Worm (Caenorhabditis elegans) whole organism, L2 larva: ENCODE measurements around the gene brc-2.

Experiments used
- C34F6.9 ChIP-seq: fragments of 150-350 bp; optimal IDR thresholded peaks from 2 replicates; lab custom pipeline; 2014; ENCODE audit warnings: missing biosample characterization, missing genetic modification characterization
- F13H6.1 ChIP-seq: sonication (generic microtip); optimal IDR thresholded peaks from 2 replicates; lab custom pipeline; 2016; ENCODE audit warnings: missing genetic modification characterization, missing compliant biosample characterization
- R02D3.7 ChIP-seq: fragments of 150-350 bp; optimal IDR thresholded peaks from 2 replicates; lab custom pipeline; 2014; ENCODE audit warnings: missing biosample characterization, missing genetic modification characterization
- Y55F3AM.14 ChIP-seq: fragments of 200-800 bp; sonication (Bioruptor generic); optimal IDR thresholded peaks from 2 replicates; lab custom pipeline; 2018; ENCODE audit warnings: mild to moderate bottlenecking, missing genetic modification characterization, missing compliant biosample characterization
- ZK546.5 ChIP-seq: sonication (generic microtip); optimal IDR thresholded peaks from 2 replicates; lab custom pipeline; 2017; ENCODE audit warnings: missing biosample characterization, missing genetic modification characterization
- alr-1 ChIP-seq: fragments of 150-350 bp; optimal IDR thresholded peaks from 2 replicates; lab custom pipeline; 2014; ENCODE audit warnings: missing biosample characterization, missing genetic modification characterization
- aly-2 ChIP-seq: fragments of 150-350 bp; optimal IDR thresholded peaks from 2 replicates; lab custom pipeline; 2014; ENCODE audit warnings: missing biosample characterization, missing genetic modification characterization
- ama-1 ChIP-seq: fragments of 150-350 bp; optimal IDR thresholded peaks from 2 replicates; lab custom pipeline; 2018; ENCODE audit warnings: inconsistent platforms
- ceh-16 ChIP-seq: fragments of 150-350 bp; optimal IDR thresholded peaks from 2 replicates; lab custom pipeline; 2014; ENCODE audit warnings: missing biosample characterization, missing genetic modification characterization
- ceh-82 ChIP-seq: fragments of 150-350 bp; optimal IDR thresholded peaks from 2 replicates; lab custom pipeline; 2014; ENCODE audit warnings: missing biosample characterization, missing genetic modification characterization
- crh-2 ChIP-seq: sonication (generic microtip); optimal IDR thresholded peaks from 2 replicates; lab custom pipeline; 2017; ENCODE audit warnings: missing biosample characterization, missing genetic modification characterization
- egl-27 ChIP-seq: sonication (generic microtip); optimal IDR thresholded peaks from 3 replicates; lab custom pipeline; 2017; ENCODE audit warnings: missing biosample characterization, missing genetic modification reagents, missing genetic modification characterization
- elt-1 ChIP-seq: fragments of 150-350 bp; optimal IDR thresholded peaks from 2 replicates; lab custom pipeline; 2014; ENCODE audit warnings: missing biosample characterization, missing genetic modification characterization
- elt-3 ChIP-seq: sonication (generic microtip); optimal IDR thresholded peaks from 2 replicates; lab custom pipeline; 2017; ENCODE audit warnings: missing biosample characterization, missing genetic modification characterization
- fos-1 ChIP-seq: fragments of 150-350 bp; optimal IDR thresholded peaks from 2 replicates; lab custom pipeline; 2014; ENCODE audit warnings: missing biosample characterization, missing genetic modification characterization
- gmeb-1 ChIP-seq: fragments of 150-350 bp; optimal IDR thresholded peaks from 2 replicates; lab custom pipeline; 2014; ENCODE audit warnings: missing biosample characterization, missing genetic modification characterization
- lin-11 ChIP-seq: fragments of 150-350 bp; sonication (generic microtip); optimal IDR thresholded peaks from 2 replicates; lab custom pipeline; 2014; ENCODE audit warnings: missing biosample characterization, missing genetic modification characterization, inconsistent platforms, mixed read lengths
- lin-13 ChIP-seq: fragments of 150-350 bp; optimal IDR thresholded peaks from 2 replicates; lab custom pipeline; 2014; ENCODE audit warnings: missing biosample characterization, missing genetic modification reagents, missing genetic modification characterization
- lin-39 ChIP-seq: fragments of 150-350 bp; optimal IDR thresholded peaks from 2 replicates; lab custom pipeline; 2014; ENCODE audit warnings: missing biosample characterization, missing genetic modification reagents, missing genetic modification characterization
- lsy-2 ChIP-seq, 2 experiments: fragments of 150-350 bp in 1 of 2; sonication (generic microtip) in 1 of 2; optimal IDR thresholded peaks; 2 replicates each; lab custom pipeline; 2014 to 2017; ENCODE audit warnings: missing biosample characterization in 2 of 2, missing genetic modification characterization in 2 of 2
- mab-5 ChIP-seq: fragments of 150-350 bp; optimal IDR thresholded peaks from 2 replicates; lab custom pipeline; 2014; ENCODE audit warnings: missing biosample characterization, missing genetic modification characterization
- mbf-1 ChIP-seq: sonication (generic microtip); optimal IDR thresholded peaks from 2 replicates; lab custom pipeline; 2017; ENCODE audit warnings: missing biosample characterization, missing genetic modification characterization
- mdl-1 ChIP-seq, 2 experiments: fragments of 150-350 bp in 1 of 2; sonication (generic microtip) in 1 of 2; optimal IDR thresholded peaks; 2 replicates each; lab custom pipeline; 2017; ENCODE audit warnings: missing biosample characterization in 2 of 2, missing genetic modification characterization in 2 of 2
- nhr-10 ChIP-seq: sonication (generic microtip); optimal IDR thresholded peaks from 2 replicates; lab custom pipeline; 2017; ENCODE audit warnings: missing biosample characterization, missing genetic modification characterization
- nhr-11 ChIP-seq: fragments of 150-350 bp; optimal IDR thresholded peaks from 2 replicates; lab custom pipeline; 2014; ENCODE audit warnings: missing biosample characterization, missing genetic modification characterization
- nhr-12 ChIP-seq: fragments of 150-350 bp; optimal IDR thresholded peaks from 2 replicates; lab custom pipeline; 2014; ENCODE audit warnings: missing biosample characterization, missing genetic modification characterization
- nhr-129 ChIP-seq: fragments of 150-350 bp; optimal IDR thresholded peaks from 2 replicates; lab custom pipeline; 2014; ENCODE audit warnings: missing biosample characterization, missing genetic modification characterization
- nhr-21 ChIP-seq: fragments of 150-350 bp; optimal IDR thresholded peaks from 2 replicates; lab custom pipeline; 2014; ENCODE audit warnings: missing biosample characterization, missing genetic modification characterization
- nhr-23 ChIP-seq: fragments of 150-350 bp; optimal IDR thresholded peaks from 2 replicates; lab custom pipeline; 2014; ENCODE audit warnings: missing biosample characterization, missing genetic modification reagents, missing genetic modification characterization
- nhr-237 ChIP-seq: fragments of 150-350 bp; optimal IDR thresholded peaks from 2 replicates; lab custom pipeline; 2014; ENCODE audit warnings: missing biosample characterization, missing genetic modification characterization
- nhr-25 ChIP-seq: fragments of 150-350 bp; sonication (generic microtip); optimal IDR thresholded peaks from 3 replicates; lab custom pipeline; 2014; ENCODE audit warnings: missing biosample characterization, missing genetic modification characterization
- nhr-6 ChIP-seq: fragments of 150-350 bp; optimal IDR thresholded peaks from 2 replicates; lab custom pipeline; 2014; ENCODE audit warnings: missing biosample characterization, missing genetic modification characterization
- nhr-77 ChIP-seq: fragments of 150-350 bp; optimal IDR thresholded peaks from 2 replicates; lab custom pipeline; 2014; ENCODE audit warnings: missing biosample characterization, missing genetic modification characterization
- peb-1 ChIP-seq: fragments of 150-350 bp; optimal IDR thresholded peaks from 2 replicates; lab custom pipeline; 2014; ENCODE audit warnings: missing biosample characterization, missing genetic modification characterization
- sem-4 ChIP-seq: fragments of 150-350 bp; optimal IDR thresholded peaks from 2 replicates; lab custom pipeline; 2014; ENCODE audit warnings: missing biosample characterization, missing genetic modification reagents, missing genetic modification characterization
- skn-1 ChIP-seq: sonication (generic microtip); optimal IDR thresholded peaks from 2 replicates; lab custom pipeline; 2017; ENCODE audit warnings: missing biosample characterization, missing genetic modification characterization
- sma-3 ChIP-seq: sonication (generic microtip); optimal IDR thresholded peaks from 2 replicates; lab custom pipeline; 2016; ENCODE audit warnings: missing genetic modification reagents, missing genetic modification characterization, missing compliant biosample characterization
- snpc-4 ChIP-seq: fragments of 150-350 bp; optimal IDR thresholded peaks from 2 replicates; lab custom pipeline; 2014; ENCODE audit warnings: missing biosample characterization, missing genetic modification characterization
- unc-39 ChIP-seq: fragments of 150-350 bp; optimal IDR thresholded peaks from 2 replicates; lab custom pipeline; 2014; ENCODE audit warnings: missing biosample characterization, missing genetic modification characterization
- unc-55 ChIP-seq: fragments of 150-350 bp; sonication (generic microtip); optimal IDR thresholded peaks from 3 replicates; lab custom pipeline; 2014; ENCODE audit warnings: missing biosample characterization, missing genetic modification reagents, missing genetic modification characterization
- unc-62 ChIP-seq: fragments of 150-350 bp; optimal IDR thresholded peaks from 2 replicates; lab custom pipeline; 2014; ENCODE audit warnings: missing biosample characterization, missing genetic modification reagents, missing genetic modification characterization
- zag-1 ChIP-seq: fragments of 150-350 bp; optimal IDR thresholded peaks from 2 replicates; lab custom pipeline; 2014; ENCODE audit warnings: missing biosample characterization, missing genetic modification characterization
- ztf-1 ChIP-seq: fragments of 200-800 bp; sonication (Bioruptor generic); conservative IDR thresholded peaks from 2 replicates; pipeline ENCODE4 v1.3.6; 2022; ENCODE audit warnings: missing genetic modification characterization, missing compliant biosample characterization
- ztf-4 ChIP-seq: fragments of 150-350 bp; optimal IDR thresholded peaks from 2 replicates; lab custom pipeline; 2014; ENCODE audit warnings: missing biosample characterization, missing genetic modification characterization

brc-2 gene

ce11 chrIII:6939523-6939922 is 36.6 kb upstream of the brc-2 start, which contains the start of gene F57B9.3:
Gene F57B9.3, plus strand, starts transcription at chrIII:6939823.
- TF ChIP-seq nhr-25 (no peak), skn-1 (tag; lab: Kevin White, UChicago) (no peak), nhr-10 (tag; lab: Kevin White, UChicago) (no peak)

ce11 chrIII:6935269-6936017 is 32.5 kb upstream of the brc-2 start, which contains the start of the genes F57B9.8 and coq-2:
Gene F57B9.8, minus strand, starts transcription at chrIII:6935319.
Gene coq-2, plus strand, starts transcription at chrIII:6935967.
- TF ChIP-seq ceh-82 (tag; lab: Kevin White, UChicago) (no peak), unc-62 (GFP tag; lab: Kevin White, UChicago) (no peak), elt-3 (tag; lab: Kevin White, UChicago) (no peak), C34F6.9 (tag; lab: Kevin White, UChicago) (peak; percentile 2), unc-39 (no peak), peb-1 (tag; lab: Kevin White, UChicago) (no peak)

- TF ChIP-seq sma-3 (GFP tag; lab: Kevin White, UChicago) (no peak), mdl-1 (tag; optimal IDR thresholded peaks at IDR 0.05; lab: Kevin White, UChicago) (no peak), lsy-2 (tag; optimal IDR thresholded peaks at IDR 0.05; lab: Kevin White, UChicago) (no peak), ama-1 (no peak), nhr-10 (tag; lab: Kevin White, UChicago) (no peak), ceh-16 (tag; lab: Kevin White, UChicago) (no peak), nhr-11 (tag; lab: Kevin White, UChicago) (no peak), unc-39 (no peak), mab-5 (tag; lab: Kevin White, UChicago) (no peak), ztf-1 (no peak)
These were observed 29.0 kb upstream of the brc-2 start, which contains the start of gene byn-1 for ce11 chrIII:6931896-6932295. Gene byn-1, plus strand, starts transcription at chrIII:6932001.

- TF ChIP-seq ama-1 (no peak), skn-1 (tag; lab: Kevin White, UChicago) (no peak), ztf-4 (tag; lab: Kevin White, UChicago) (no peak), elt-1 (no peak), zag-1 (tag; lab: Kevin White, UChicago) (no peak), nhr-21 (tag; lab: Kevin White, UChicago) (peak; percentile 0), Y55F3AM.14 (GFP tag; lab: Kevin White, UChicago) (no peak), nhr-25 (no peak), snpc-4 (tag; lab: Kevin White, UChicago) (no peak), fos-1 (peak; percentile 24), crh-2 (peak; percentile 13), nhr-129 (peak; percentile 52), lsy-2 (tag; optimal IDR thresholded peaks at IDR 0.05; lab: Kevin White, UChicago) (peak; percentile 18 to 84), lin-39 (tag; lab: Kevin White, UChicago) (no peak), peb-1 (tag; lab: Kevin White, UChicago) (no peak), F13H6.1 (no peak), aly-2 (no peak), ceh-16 (tag; lab: Kevin White, UChicago) (no peak), elt-3 (tag; lab: Kevin White, UChicago) (no peak), sem-4 (tag; lab: Kevin White, UChicago) (peak; percentile 0), nhr-11 (tag; lab: Kevin White, UChicago) (no peak), nhr-10 (tag; lab: Kevin White, UChicago) (no peak), lin-13 (GFP tag; lab: Kevin White, UChicago) (peak; percentile 29), sma-3 (GFP tag; lab: Kevin White, UChicago) (no peak), gmeb-1 (tag; lab: Kevin White, UChicago) (no peak), nhr-6 (no peak), R02D3.7 (tag; lab: Kevin White, UChicago) (no peak), nhr-12 (tag; lab: Kevin White, UChicago) (no peak), unc-55 (GFP tag; lab: Kevin White, UChicago) (peak; percentile 70), lin-11 (tag; lab: Kevin White, UChicago) (no peak), unc-39 (no peak), ceh-82 (tag; lab: Kevin White, UChicago) (no peak), mbf-1 (tag; lab: Kevin White, UChicago) (no peak), ZK546.5 (tag; lab: Kevin White, UChicago) (no peak), nhr-237 (tag; lab: Kevin White, UChicago) (no peak), mdl-1 (tag; optimal IDR thresholded peaks at IDR 0.05; lab: Kevin White, UChicago) (no peak), nhr-77 (no peak), alr-1 (tag; lab: Kevin White, UChicago) (no peak), egl-27 (tag; lab: Kevin White, UChicago) (no peak), unc-62 (GFP tag; lab: Kevin White, UChicago) (no peak), nhr-23 (tag; lab: Kevin White, UChicago) (no peak), ztf-1 (no peak)
These were observed 26.8 kb upstream of the brc-2 start, which contains the start of gene inf-1 for ce11 chrIII:6929558-6930167. Gene inf-1, plus strand, starts transcription at chrIII:6930134.
